Worm (Caenorhabditis elegans) whole organism, mixed stage, embryonic: Measurements from ENCODE around the gene mps-2.

Source experiments
- M03D4.4 ChIP-seq: sonication (generic microtip); optimal IDR thresholded peaks from 2 replicates; lab custom pipeline; 2017; ENCODE audit warnings: mild to moderate bottlenecking, missing genetic modification characterization, missing compliant biosample characterization
- bed-3 ChIP-seq: fragments of 200-800 bp; sonication (Bioruptor generic); optimal IDR thresholded peaks from 3 replicates; lab custom pipeline; 2018; ENCODE audit warnings: mild to moderate bottlenecking, missing genetic modification characterization, moderate library complexity, missing compliant biosample characterization
- blmp-1 ChIP-seq: fragments of 150-350 bp; optimal IDR thresholded peaks from 2 replicates; lab custom pipeline; 2014; ENCODE audit warnings: missing biosample characterization, missing genetic modification characterization
- ceh-39 ChIP-seq: fragments of 150-350 bp; optimal IDR thresholded peaks from 2 replicates; lab custom pipeline; 2014; ENCODE audit warnings: missing biosample characterization, missing genetic modification characterization
- ceh-43 ChIP-seq: fragments of 200-800 bp; sonication (Bioruptor generic); optimal IDR thresholded peaks from 2 replicates; lab custom pipeline; 2018; ENCODE audit warnings: mild to moderate bottlenecking, missing genetic modification characterization, moderate library complexity, missing compliant biosample characterization
- ceh-83 ChIP-seq: fragments of 200-800 bp; sonication (Bioruptor generic); optimal IDR thresholded peaks from 2 replicates; lab custom pipeline; 2018; ENCODE audit warnings: mild to moderate bottlenecking, missing genetic modification characterization, missing compliant biosample characterization
- ces-1 ChIP-seq: fragments of 150-350 bp; optimal IDR thresholded peaks from 2 replicates; lab custom pipeline; 2014; ENCODE audit warnings: missing biosample characterization, missing genetic modification reagents, missing genetic modification characterization
- cnd-1 ChIP-seq: fragments of 200-800 bp; sonication (Bioruptor generic); optimal IDR thresholded peaks from 2 replicates; lab custom pipeline; 2018; ENCODE audit warnings: mild to moderate bottlenecking, missing genetic modification characterization, missing compliant biosample characterization
- drap-1 ChIP-seq: fragments of 200-800 bp; sonication (Bioruptor generic); optimal IDR thresholded peaks from 3 replicates; lab custom pipeline; 2018; ENCODE audit warnings: mild to moderate bottlenecking, missing genetic modification characterization, missing compliant biosample characterization
- elt-1 ChIP-seq: sonication (generic microtip); optimal IDR thresholded peaks from 2 replicates; lab custom pipeline; 2017; ENCODE audit warnings: missing genetic modification characterization, mild to moderate bottlenecking, missing compliant biosample characterization, antibody characterized with exemption, moderate library complexity, borderline replicate concordance; ENCODE audit not compliant: insufficient read depth
- elt-3 ChIP-seq: fragments of 150-350 bp; optimal IDR thresholded peaks from 2 replicates; lab custom pipeline; 2014; ENCODE audit warnings: missing biosample characterization, missing genetic modification characterization
- flh-1 ChIP-seq: fragments of 200-800 bp; sonication (Bioruptor generic); optimal IDR thresholded peaks from 2 replicates; lab custom pipeline; 2018; ENCODE audit warnings: mild to moderate bottlenecking, missing genetic modification characterization, moderate library complexity, missing compliant biosample characterization
- ham-2 ChIP-seq: fragments of 200-800 bp; sonication (Bioruptor generic); optimal IDR thresholded peaks from 2 replicates; lab custom pipeline; 2018; ENCODE audit warnings: mild to moderate bottlenecking, missing genetic modification characterization, missing compliant biosample characterization
- hlh-1 ChIP-seq: fragments of 150-350 bp; optimal IDR thresholded peaks from 2 replicates; lab custom pipeline; 2014; ENCODE audit warnings: missing biosample characterization, missing genetic modification reagents, missing genetic modification characterization
- lin-13 ChIP-seq: fragments of 150-350 bp; optimal IDR thresholded peaks from 2 replicates; lab custom pipeline; 2014; ENCODE audit warnings: missing biosample characterization, missing genetic modification characterization
- lin-32 ChIP-seq: fragments of 200-800 bp; sonication (Bioruptor generic); optimal IDR thresholded peaks from 2 replicates; lab custom pipeline; 2018; ENCODE audit warnings: mild to moderate bottlenecking, missing genetic modification characterization, missing compliant biosample characterization
- lsy-2 ChIP-seq: fragments of 150-350 bp; optimal IDR thresholded peaks from 2 replicates; lab custom pipeline; 2014; ENCODE audit warnings: missing biosample characterization, missing genetic modification characterization
- mab-5 ChIP-seq: fragments of 150-350 bp; optimal IDR thresholded peaks from 2 replicates; lab custom pipeline; 2014; ENCODE audit warnings: missing biosample characterization, missing genetic modification characterization
- mep-1 ChIP-seq: fragments of 150-350 bp; optimal IDR thresholded peaks from 2 replicates; lab custom pipeline; 2017; ENCODE audit warnings: missing biosample characterization, missing genetic modification reagents, missing genetic modification characterization, inconsistent platforms
- mls-2 ChIP-seq: sonication (generic microtip); optimal IDR thresholded peaks from 2 replicates; lab custom pipeline; 2016; ENCODE audit warnings: mild to moderate bottlenecking, missing genetic modification characterization, moderate library complexity, missing compliant biosample characterization
- nhr-12 ChIP-seq: fragments of 150-350 bp; optimal IDR thresholded peaks from 2 replicates; lab custom pipeline; 2014; ENCODE audit warnings: missing biosample characterization, missing genetic modification characterization
- nhr-2 ChIP-seq: fragments of 150-350 bp; optimal IDR thresholded peaks from 2 replicates; lab custom pipeline; 2014; ENCODE audit warnings: missing biosample characterization, missing genetic modification characterization
- nhr-237 ChIP-seq: fragments of 150-350 bp; optimal IDR thresholded peaks from 2 replicates; lab custom pipeline; 2014; ENCODE audit warnings: missing biosample characterization, missing genetic modification characterization
- nhr-28 ChIP-seq: fragments of 150-350 bp; optimal IDR thresholded peaks from 2 replicates; lab custom pipeline; 2014; ENCODE audit warnings: missing biosample characterization, missing genetic modification characterization
- nhr-76 ChIP-seq: sonication (generic microtip); optimal IDR thresholded peaks from 2 replicates; lab custom pipeline; 2017; ENCODE audit warnings: missing biosample characterization, missing genetic modification characterization
- pha-4 ChIP-seq: fragments of 150-350 bp; optimal IDR thresholded peaks from 2 replicates; lab custom pipeline; 2018; ENCODE audit warnings: missing biosample characterization, missing genetic modification reagents, missing genetic modification characterization
- sem-2 ChIP-seq: fragments of 200-800 bp; sonication (Bioruptor generic); optimal IDR thresholded peaks from 2 replicates; lab custom pipeline; 2018; ENCODE audit warnings: mild to moderate bottlenecking, missing genetic modification characterization, missing compliant biosample characterization
- snpc-4 ChIP-seq: fragments of 150-350 bp; optimal IDR thresholded peaks from 2 replicates; lab custom pipeline; 2014; ENCODE audit warnings: missing biosample characterization, missing genetic modification characterization
- sptf-1 ChIP-seq: sonication (generic microtip); optimal IDR thresholded peaks from 2 replicates; lab custom pipeline; 2017; ENCODE audit warnings: mild to moderate bottlenecking, missing genetic modification characterization, moderate library complexity, missing compliant biosample characterization
- tbx-8 ChIP-seq: fragments of 200-800 bp; sonication (Bioruptor generic); optimal IDR thresholded peaks from 2 replicates; lab custom pipeline; 2018; ENCODE audit warnings: mild to moderate bottlenecking, missing genetic modification characterization, moderate library complexity, missing compliant biosample characterization
- unc-120 ChIP-seq: sonication (generic microtip); optimal IDR thresholded peaks from 2 replicates; lab custom pipeline; 2017; ENCODE audit warnings: missing genetic modification characterization, missing compliant biosample characterization; ENCODE audit not compliant: poor library complexity, severe bottlenecking
- unc-39 ChIP-seq: fragments of 150-350 bp; optimal IDR thresholded peaks from 2 replicates; lab custom pipeline; 2014; ENCODE audit warnings: missing biosample characterization, missing genetic modification characterization
- unc-62 ChIP-seq: fragments of 150-350 bp; optimal IDR thresholded peaks from 2 replicates; lab custom pipeline; 2014; ENCODE audit warnings: missing biosample characterization, missing genetic modification reagents, missing genetic modification characterization
- zip-8 ChIP-seq: fragments of 150-350 bp; optimal IDR thresholded peaks from 2 replicates; lab custom pipeline; 2014; ENCODE audit warnings: missing biosample characterization, missing genetic modification characterization
- ztf-11 ChIP-seq: fragments of 150-350 bp; optimal IDR thresholded peaks from 2 replicates; lab custom pipeline; 2014; ENCODE audit warnings: missing biosample characterization, missing genetic modification characterization

The mps-2 gene

ce11 chrII:290282-290681 lies 21.7 kb downstream of the mps-2 start, which contains the start of gene djr-1.1:
Gene djr-1.1, plus strand, starts transcription at chrII:290582.
- TF ChIP-seq zip-8 (tag; lab: Kevin White, UChicago) (no peak), hlh-1 (no peak), lsy-2 (tag; lab: Kevin White, UChicago) (no peak), unc-62 (GFP tag; lab: Kevin White, UChicago) (no peak), bed-3 (GFP tag; lab: Kevin White, UChicago) (no peak), ham-2 (GFP tag; lab: Kevin White, UChicago) (no peak), ceh-43 (GFP tag; lab: Kevin White, UChicago) (no peak), blmp-1 (tag; lab: Kevin White, UChicago) (no peak), sptf-1 (tag; lab: Kevin White, UChicago) (no peak), ztf-11 (tag; lab: Kevin White, UChicago) (no peak), elt-1 (tag; lab: Kevin White, UChicago) (no peak), lin-13 (tag; lab: Kevin White, UChicago) (no peak), tbx-8 (GFP tag; lab: Kevin White, UChicago) (no peak), pha-4 (tag; lab: Kevin White, UChicago) (no peak), flh-1 (GFP tag; lab: Kevin White, UChicago) (no peak), nhr-28 (tag; lab: Kevin White, UChicago) (no peak)
- TF ChIP-seq, all 35 proteins: peak for 0

ce11 chrII:288705-289205 lies 23.3 kb downstream of the mps-2 start, which contains the start of gene mrpl-41:
Gene mrpl-41, plus strand, starts transcription at chrII:288939.
- no peak for TF ChIP-seq nhr-28 (tag; lab: Kevin White, UChicago)
- TF ChIP-seq blmp-1 (tag; lab: Kevin White, UChicago) = no peak
- no peak for TF ChIP-seq lin-13 (tag; lab: Kevin White, UChicago)
- no peak for TF ChIP-seq unc-62 (GFP tag; lab: Kevin White, UChicago)
- no peak for TF ChIP-seq ceh-39 (tag; lab: Kevin White, UChicago)
- TF ChIP-seq sptf-1 (tag; lab: Kevin White, UChicago) = no peak
- TF ChIP-seq mls-2 (tag; lab: Kevin White, UChicago) = no peak
- TF ChIP-seq lsy-2 (tag; lab: Kevin White, UChicago) = no peak
- no peak for TF ChIP-seq drap-1 (GFP tag; lab: Kevin White, UChicago)
- no peak for TF ChIP-seq ceh-43 (GFP tag; lab: Kevin White, UChicago)
- no peak for TF ChIP-seq zip-8 (tag; lab: Kevin White, UChicago)
- no peak for TF ChIP-seq bed-3 (GFP tag; lab: Kevin White, UChicago)
- no peak for TF ChIP-seq mab-5 (tag; lab: Kevin White, UChicago)

- no peak for TF ChIP-seq ceh-43 (GFP tag; lab: Kevin White, UChicago)
- no peak for TF ChIP-seq pha-4 (tag; lab: Kevin White, UChicago)
- no peak for TF ChIP-seq unc-39
- TF ChIP-seq blmp-1 (tag; lab: Kevin White, UChicago) = no peak
- no peak for TF ChIP-seq nhr-76 (tag; lab: Kevin White, UChicago)
- TF ChIP-seq M03D4.4 (tag; lab: Kevin White, UChicago) = no peak
- TF ChIP-seq, all 35 proteins: peak for 0
Observed at ce11 chrII:286551-286724, 25.6 kb downstream of the mps-2 start, which contains the start of gene misc-1. Gene misc-1, plus strand, starts transcription at chrII:286625.

- TF ChIP-seq lin-13 (tag; lab: Kevin White, UChicago) (peak; percentile 77), unc-120 (tag; lab: Kevin White, UChicago) (no peak), lin-32 (GFP tag; lab: Kevin White, UChicago) (no peak), ceh-39 (tag; lab: Kevin White, UChicago) (peak; percentile 0), nhr-12 (tag; lab: Kevin White, UChicago) (no peak), zip-8 (tag; lab: Kevin White, UChicago) (no peak), lsy-2 (tag; lab: Kevin White, UChicago) (peak; percentile 73), sem-2 (no peak), unc-62 (GFP tag; lab: Kevin White, UChicago) (no peak), nhr-28 (tag; lab: Kevin White, UChicago) (no peak), elt-3 (tag; lab: Kevin White, UChicago) (no peak), ztf-11 (tag; lab: Kevin White, UChicago) (no peak), blmp-1 (tag; lab: Kevin White, UChicago) (no peak), snpc-4 (no peak), unc-39 (no peak), M03D4.4 (tag; lab: Kevin White, UChicago) (no peak), elt-1 (tag; lab: Kevin White, UChicago) (no peak), ceh-43 (GFP tag; lab: Kevin White, UChicago) (no peak), nhr-76 (tag; lab: Kevin White, UChicago) (no peak), drap-1 (GFP tag; lab: Kevin White, UChicago) (no peak), cnd-1 (no peak), pha-4 (tag; lab: Kevin White, UChicago) (peak; percentile 76), ces-1 (peak; percentile 81), hlh-1 (peak; percentile 26), mls-2 (tag; lab: Kevin White, UChicago) (no peak), flh-1 (GFP tag; lab: Kevin White, UChicago) (no peak), nhr-237 (tag; lab: Kevin White, UChicago) (peak; percentile 78), bed-3 (GFP tag; lab: Kevin White, UChicago) (no peak), ham-2 (GFP tag; lab: Kevin White, UChicago) (no peak), sptf-1 (tag; lab: Kevin White, UChicago) (peak; percentile 8), mab-5 (tag; lab: Kevin White, UChicago) (no peak), tbx-8 (GFP tag; lab: Kevin White, UChicago) (no peak), mep-1 (tag; lab: Kevin White, UChicago) (peak; percentile 89), nhr-2 (tag; lab: Kevin White, UChicago) (no peak), ceh-83 (GFP tag; lab: Kevin White, UChicago) (no peak)
- TF ChIP-seq, all 35 proteins: peak for 9
Observed at ce11 chrII:285627-286550, 26.1 kb downstream of the mps-2 start, which contains the start of gene B0432.10. Gene B0432.10, minus strand, starts transcription at chrII:286275.
